Worm (Caenorhabditis elegans): Measurements from ENCODE around the gene srx-44.
A peak's percentile ranks its signal among the peaks of the same experiment; 100 is the strongest.

The srx-44 gene

ce11 chrV:16024300-16024699 is 4.2 kb downstream of the srx-44 start, which contains the start of gene T10C6.6 (continued):
- TF ChIP-seq egl-18 (GFP tag; IDR thresholded peaks at IDR 0.05) = no peak
- TF ChIP-seq aptf-2 (GFP tag; conservative IDR thresholded peaks at IDR 0.05) = no peak
- no peak for TF ChIP-seq madf-3 (GFP tag; IDR thresholded peaks at IDR 0.05)
- TF ChIP-seq lin-26 (GFP tag; IDR thresholded peaks at IDR 0.05) = no peak
- TF ChIP-seq lin-40 (tag; optimal IDR thresholded peaks at IDR 0.05) = no peak
- no peak for TF ChIP-seq ztf-26 (tag; optimal IDR thresholded peaks at IDR 0.05)
- TF ChIP-seq nhr-27 (tag; optimal IDR thresholded peaks at IDR 0.05) = no peak
- no peak for TF ChIP-seq ets-4 (GFP tag; optimal IDR thresholded peaks at IDR 0.05)
- peak; percentile 24; the same call in 1 of the 2 replicates for TF ChIP-seq B0336.3 (GFP tag; IDR thresholded peaks at IDR 0.05)
- TF ChIP-seq madf-10 (tag; optimal IDR thresholded peaks at IDR 0.05) = no peak
- no peak for TF ChIP-seq rec-8 (tag; optimal IDR thresholded peaks at IDR 0.05)
- no peak for TF ChIP-seq tbx-9 (tag; optimal IDR thresholded peaks at IDR 0.05; ENCODE audit: borderline replicate concordance)
- no peak for TF ChIP-seq bed-2 (GFP tag; IDR thresholded peaks at IDR 0.05)
- TF ChIP-seq F22D6.2 (tag; optimal IDR thresholded peaks at IDR 0.05) = no peak
- TF ChIP-seq nhr-90 (tag; optimal IDR thresholded peaks at IDR 0.05) = no peak
- no peak for TF ChIP-seq lag-1 (GFP tag; IDR thresholded peaks at IDR 0.05)
- no peak for TF ChIP-seq zfh-2 (GFP tag; conservative IDR thresholded peaks at IDR 0.05)
- TF ChIP-seq repo-1 (tag; optimal IDR thresholded peaks at IDR 0.05) = no peak
- no peak for TF ChIP-seq aptf-3 (GFP tag; IDR thresholded peaks at IDR 0.05)
- TF ChIP-seq lsy-27 (tag; optimal IDR thresholded peaks at IDR 0.05; ENCODE audit: borderline replicate concordance, insufficient read depth) = no peak
- no peak for TF ChIP-seq F57A8.1 (GFP tag; optimal IDR thresholded peaks at IDR 0.05)
- TF ChIP-seq ceh-100 (GFP tag; IDR thresholded peaks at IDR 0.05) = no peak
- TF ChIP-seq madf-8 (GFP tag; conservative IDR thresholded peaks at IDR 0.05) = peak; percentile 38; the same call in 1 of the 2 replicates
- no peak for TF ChIP-seq sdz-38 (tag; optimal IDR thresholded peaks at IDR 0.05)
- TF ChIP-seq snpc-1.3 (tag; optimal IDR thresholded peaks at IDR 0.05; ENCODE audit: insufficient read depth) = no peak
- peak; percentile 79 for TF ChIP-seq xnd-1 (tag; optimal IDR thresholded peaks at IDR 0.05)
- no peak for TF ChIP-seq unc-62 (GFP tag; optimal IDR thresholded peaks at IDR 0.05)
- TF ChIP-seq ceh-91 (GFP tag; IDR thresholded peaks at IDR 0.05) = no peak
- no peak for TF ChIP-seq B0035.1 (tag; optimal IDR thresholded peaks at IDR 0.05)
- TF ChIP-seq Y95B8A.8 (GFP tag; IDR thresholded peaks at IDR 0.05) = no peak
- no peak for TF ChIP-seq cebp-2 (GFP tag; IDR thresholded peaks at IDR 0.05)
- TF ChIP-seq ztf-3 (GFP tag; optimal IDR thresholded peaks at IDR 0.05) = no peak
- peak; percentile 84 for TF ChIP-seq F33H1.4 (GFP tag; IDR thresholded peaks at IDR 0.05)
- TF ChIP-seq F49E8.2 (tag; optimal IDR thresholded peaks at IDR 0.05; ENCODE audit: insufficient read depth) = peak; percentile 1
- no peak for TF ChIP-seq atf-7 (tag; optimal IDR thresholded peaks at IDR 0.05)
- TF ChIP-seq lin-35 (GFP tag; optimal IDR thresholded peaks at IDR 0.05) = no peak
- no peak for TF ChIP-seq C17E4.6 (GFP tag; IDR thresholded peaks at IDR 0.05)
- TF ChIP-seq B0261.1 (tag; optimal IDR thresholded peaks at IDR 0.05) = no peak
- TF ChIP-seq let-607 (tag; optimal IDR thresholded peaks at IDR 0.05) = no peak
- TF ChIP-seq him-1 (tag; optimal IDR thresholded peaks at IDR 0.05) = peak; percentile 12
- TF ChIP-seq F52B5.7 (tag; optimal IDR thresholded peaks at IDR 0.05) = no peak
- no peak for TF ChIP-seq ceh-58 (GFP tag; IDR thresholded peaks at IDR 0.05)
- TF ChIP-seq pha-4 (tag; optimal IDR thresholded peaks at IDR 0.05) = no peak
- TF ChIP-seq dpl-1 (GFP tag; optimal IDR thresholded peaks at IDR 0.05) = no peak
- no peak for TF ChIP-seq F23B12.7 (tag; optimal IDR thresholded peaks at IDR 0.05; ENCODE audit: insufficient read depth)
- TF ChIP-seq ekl-4 (GFP tag; IDR thresholded peaks at IDR 0.05) = peak; percentile 54; the same call in 1 of the 2 replicates
- TF ChIP-seq K12H6.12 (tag; optimal IDR thresholded peaks at IDR 0.05) = no peak
- TF ChIP-seq nfyb-1 (GFP tag; IDR thresholded peaks at IDR 0.05) = no peak
- TF ChIP-seq lsl-1 (GFP tag; optimal IDR thresholded peaks at IDR 0.05) = peak; percentile 88
